Fruit fly (Drosophila melanogaster) whole organism, prepupa: ENCODE results near the gene CG31342.

Experiments
- Blimp-1 ChIP-seq: fragments of 200-800 bp; sonication (Bioruptor generic); optimal IDR thresholded peaks from 3 replicates; lab custom pipeline; 2017; ENCODE audit warnings: missing biosample characterization, missing genetic modification characterization, mild to moderate bottlenecking, moderate library complexity, missing genetic modification reagents
- CG10669 ChIP-seq: fragments of 200-800 bp; sonication (Bioruptor generic); optimal IDR thresholded peaks from 3 replicates; lab custom pipeline; 2018; ENCODE audit warnings: missing biosample characterization, mild to moderate bottlenecking, missing genetic modification characterization, moderate library complexity
- CG15336 ChIP-seq: fragments of 200-800 bp; sonication (Bioruptor generic); IDR thresholded peaks from 2 replicates; pipeline ENCODE4 v1.3.6; 2022; ENCODE audit warnings: missing biosample characterization, missing genetic modification characterization
- CG3919 ChIP-seq: fragments of 200-800 bp; sonication (Bioruptor generic); optimal IDR thresholded peaks from 3 replicates; lab custom pipeline; 2016; ENCODE audit warnings: missing biosample characterization, missing genetic modification characterization
- CG6276 ChIP-seq: fragments of 200-800 bp; sonication (Bioruptor generic); optimal IDR thresholded peaks from 2 replicates; lab custom pipeline; 2017; ENCODE audit warnings: missing biosample characterization, mild to moderate bottlenecking, missing genetic modification characterization
- CG6792 ChIP-seq: fragments of 200-800 bp; sonication (Bioruptor generic); optimal IDR thresholded peaks from 3 replicates; lab custom pipeline; 2016; ENCODE audit warnings: missing biosample characterization, missing genetic modification characterization
- CG9139 ChIP-seq: fragments of 200-800 bp; sonication (Bioruptor generic); optimal IDR thresholded peaks from 3 replicates; lab custom pipeline; 2017; ENCODE audit warnings: missing biosample characterization, mild to moderate bottlenecking, missing genetic modification characterization
- Eip75B ChIP-seq: fragments of 200-800 bp; sonication (Bioruptor generic); optimal IDR thresholded peaks from 3 replicates; lab custom pipeline; 2016; ENCODE audit warnings: missing biosample characterization, missing genetic modification characterization
- Hr39 ChIP-seq: fragments of 200-800 bp; sonication (Bioruptor generic); optimal IDR thresholded peaks from 2 replicates; lab custom pipeline; 2016; ENCODE audit warnings: missing biosample characterization, missing genetic modification characterization
- dac ChIP-seq: fragments of 200-800 bp; sonication (Bioruptor generic); optimal IDR thresholded peaks from 2 replicates; lab custom pipeline; 2017; ENCODE audit warnings: missing biosample characterization, mild to moderate bottlenecking, missing genetic modification characterization
- svp ChIP-seq: fragments of 200-800 bp; sonication (Bioruptor generic); peaks from one replicate; lab custom pipeline; 2016; ENCODE audit warnings: missing biosample characterization, missing genetic modification characterization

dm6 chr3R:13011621-13011963 is 25.8 kb downstream of the CG31342 start, which contains the start of gene CtBP:
- TF ChIP-seq CG3919 (GFP tag; lab: Kevin White, UChicago) (no peak), CG6276 (no peak), CG6792 (GFP tag; lab: Kevin White, UChicago) (no peak), svp (no peak), CG15336 (no peak), CG10669 (GFP tag; lab: Kevin White, UChicago) (no peak), CG9139 (GFP tag; lab: Kevin White, UChicago) (no peak), Hr39 (GFP tag; lab: Kevin White, UChicago) (no peak), Blimp-1 (GFP tag; lab: Kevin White, UChicago) (no peak), Eip75B (no peak), dac (GFP tag; lab: Kevin White, UChicago) (no peak)
